Fruit fly (Drosophila melanogaster) whole organism, larva: Measurements from ENCODE around the gene Gr93b.
A peak's percentile ranks its signal among the peaks of the same experiment; 100 is the strongest.

Source experiments
- noc ChIP-seq: fragments of 200-800 bp; sonication (Bioruptor generic); optimal IDR thresholded peaks from 3 replicates; lab custom pipeline; 2019; ENCODE audit warnings: missing biosample characterization, mild to moderate bottlenecking, missing genetic modification characterization, moderate library complexity

Gr93b gene

dm6 chr3R:21843665-21844064 lies at the start of gene Gr93b:
TSS of gene Gr93b (minus strand) at chr3R:21843765.
- no peak for TF ChIP-seq noc

dm6 chr3R:21892450-21892849 lies 48.9 kb upstream of the Gr93b start:
- no peak for TF ChIP-seq noc

- TF ChIP-seq noc = no peak
Measured at dm6 chr3R:21890739-21891138, 47.2 kb upstream of the Gr93b start.

dm6 chr3R:21889945-21890344 lies 46.4 kb upstream of the Gr93b start:
- no peak for TF ChIP-seq noc

- TF ChIP-seq noc = peak; percentile 31
Measured at dm6 chr3R:21888696-21889602, 45.4 kb upstream of the Gr93b start, which contains the start of gene CG43844. TSS of gene CG43844 (plus strand) at chr3R:21889539.

- TF ChIP-seq noc = no peak
Measured at dm6 chr3R:21887588-21888007, 44.0 kb upstream of the Gr93b start.

- no peak for TF ChIP-seq noc
Measured at dm6 chr3R:21886861-21887587, 43.5 kb upstream of the Gr93b start, which contains the start of the genes CG6678 and dnd. TSS of gene CG6678 (plus strand) at chr3R:21887029. TSS of gene dnd (minus strand) at chr3R:21887355.

dm6 chr3R:21885450-21885849 lies 41.9 kb upstream of the Gr93b start, which contains the start of gene CG17819:
TSS of gene CG17819 (minus strand) at chr3R:21885550.
- no peak for TF ChIP-seq noc

dm6 chr3R:21884354-21884753 lies 40.8 kb upstream of the Gr93b start, which contains the start of gene fit:
TSS of gene fit (minus strand) at chr3R:21884454.
- no peak for TF ChIP-seq noc

- TF ChIP-seq noc = no peak
Measured at dm6 chr3R:21880510-21880909, 36.9 kb upstream of the Gr93b start, which contains the start of gene CG31465. TSS of gene CG31465 (plus strand) at chr3R:21880810.

dm6 chr3R:21878473-21878872 lies 34.9 kb upstream of the Gr93b start, which contains the start of gene CG34148:
TSS of gene CG34148 (minus strand) at chr3R:21878686.
- TF ChIP-seq noc = no peak

dm6 chr3R:21877636-21878035 lies 34.1 kb upstream of the Gr93b start, which contains the start of gene P5CDh2:
TSS of gene P5CDh2 (plus strand) at chr3R:21877936.
- TF ChIP-seq noc = no peak

dm6 chr3R:21874982-21875466 lies 31.5 kb upstream of the Gr93b start, which contains the start of gene CG6656:
TSS of gene CG6656 (plus strand) at chr3R:21875293.
- peak; percentile 46 for TF ChIP-seq noc

- TF ChIP-seq noc = no peak
Measured at dm6 chr3R:21873439-21873838, 29.9 kb upstream of the Gr93b start, which contains the start of gene CG31178. TSS of gene CG31178 (plus strand) at chr3R:21873739.

dm6 chr3R:21871348-21871940 lies 27.9 kb upstream of the Gr93b start:
- TF ChIP-seq noc = peak; percentile 13
